Fruit fly (Drosophila melanogaster): Measurements from ENCODE around the gene CG12541.

CG12541 gene

dm6 chrX:7034892-7035291 lies 31.0 kb downstream of the CG12541 start:
- no peak for TF ChIP-seq CG8478 (optimal IDR thresholded peaks at IDR 0.05)
- TF ChIP-seq CTCF (optimal IDR thresholded peaks at IDR 0.05): no peak

DNA sequence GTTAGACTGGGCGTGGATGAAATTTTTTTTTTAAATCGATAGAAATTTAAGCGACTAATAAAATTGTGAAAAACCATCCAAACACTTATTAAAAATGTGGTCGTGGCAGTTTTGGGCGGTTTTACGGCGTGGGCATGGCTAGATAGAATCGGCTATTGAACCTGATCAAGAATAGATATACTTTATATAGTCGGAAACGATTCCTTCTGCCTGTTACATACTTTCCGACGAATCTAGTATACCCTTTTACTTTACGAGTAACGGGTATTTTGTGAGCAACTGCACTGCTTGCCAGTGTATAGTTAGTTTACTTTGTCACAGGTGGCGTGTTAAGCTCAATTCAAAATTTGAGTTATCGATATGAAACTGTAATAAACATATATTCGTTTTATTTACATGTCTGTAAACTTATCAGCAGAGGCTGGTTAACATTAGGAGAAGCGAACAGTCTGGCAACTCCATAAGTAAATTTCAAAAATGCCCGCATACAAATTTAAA lies 50.9 kb downstream of the CG12541 start:
- TF ChIP-seq CG8478 (optimal IDR thresholded peaks at IDR 0.05) (no peak), CTCF (optimal IDR thresholded peaks at IDR 0.05) (peak; percentile 93 to 94)

DNA sequence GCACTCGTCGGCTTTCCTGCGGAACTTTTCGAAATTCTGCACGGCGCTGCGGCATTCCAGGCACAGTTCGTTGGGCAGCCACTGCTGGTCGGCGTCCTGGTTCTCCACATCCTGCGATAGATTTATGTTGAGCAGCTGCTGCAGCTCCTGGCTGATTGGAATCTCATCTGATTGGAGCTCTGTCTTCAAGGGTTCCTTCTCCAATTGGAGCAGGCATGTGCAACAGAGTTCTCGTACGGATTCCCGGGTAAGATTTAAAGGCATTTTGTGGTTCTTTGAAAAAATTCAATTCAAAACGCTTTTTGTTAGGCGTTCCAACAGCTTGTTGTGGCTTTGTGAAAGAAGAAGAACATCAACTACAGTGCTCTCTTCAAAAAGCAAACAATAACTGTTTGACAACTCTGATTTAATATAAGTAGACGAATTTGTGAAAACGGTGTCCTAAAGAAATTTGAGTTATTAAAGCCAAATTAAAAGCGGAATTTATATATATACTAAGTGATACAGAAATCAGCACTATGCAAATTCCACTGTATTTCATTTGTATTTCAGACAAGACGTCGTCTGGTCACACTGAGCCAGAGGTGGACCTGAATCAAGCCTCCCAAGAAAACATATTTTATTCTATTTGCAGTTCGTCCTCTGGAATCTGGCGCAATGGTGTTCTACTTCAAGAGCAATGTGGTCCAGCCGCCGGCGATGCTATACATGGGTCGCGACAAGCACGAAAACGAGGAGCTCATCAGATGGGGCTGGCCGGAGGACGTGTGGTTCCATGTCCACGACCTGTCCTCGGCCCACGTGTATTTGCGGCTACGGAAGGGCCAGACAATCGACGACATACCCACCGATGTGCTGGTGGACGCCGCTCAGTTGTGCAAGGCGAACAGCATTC lies 52.3 kb downstream of the CG12541 start, which contains the start of the genes CG3032 and CG4593:
TSS of gene CG3032 (minus strand) at position 562 of the 895 bp plus-strand sequence.
TSS of gene CG4593 (plus strand) at position 568 of the 895 bp plus-strand sequence.
- TF ChIP-seq CTCF (optimal IDR thresholded peaks at IDR 0.05): no peak

- TF ChIP-seq CG8478 (optimal IDR thresholded peaks at IDR 0.05): no peak
- no peak for TF ChIP-seq CTCF (optimal IDR thresholded peaks at IDR 0.05)
Observed at dm6 chrX:7011063-7011743, 54.6 kb downstream of the CG12541 start, which contains the start of the genes cm, sloth1 and sloth2. Gene cm (minus strand): TSS chrX:7011145. Gene sloth1 (plus strand): TSS chrX:7011357. Gene sloth2 (plus strand): TSS chrX:7011357.

dm6 chrX:7008102-7009087 lies 57.5 kb downstream of the CG12541 start:
- no peak for TF ChIP-seq CTCF (optimal IDR thresholded peaks at IDR 0.05)
- no peak for TF ChIP-seq CG8478 (optimal IDR thresholded peaks at IDR 0.05)

dm6 chrX:7007693-7008092 lies 58.2 kb downstream of the CG12541 start:
- TF ChIP-seq CTCF (optimal IDR thresholded peaks at IDR 0.05) (no peak), CG8478 (optimal IDR thresholded peaks at IDR 0.05) (no peak)

dm6 chrX:7005444-7005843 lies 60.4 kb downstream of the CG12541 start:
- TF ChIP-seq CG8478 (optimal IDR thresholded peaks at IDR 0.05): no peak
- TF ChIP-seq CTCF (optimal IDR thresholded peaks at IDR 0.05): peak; percentile 60 to 72

DNA sequence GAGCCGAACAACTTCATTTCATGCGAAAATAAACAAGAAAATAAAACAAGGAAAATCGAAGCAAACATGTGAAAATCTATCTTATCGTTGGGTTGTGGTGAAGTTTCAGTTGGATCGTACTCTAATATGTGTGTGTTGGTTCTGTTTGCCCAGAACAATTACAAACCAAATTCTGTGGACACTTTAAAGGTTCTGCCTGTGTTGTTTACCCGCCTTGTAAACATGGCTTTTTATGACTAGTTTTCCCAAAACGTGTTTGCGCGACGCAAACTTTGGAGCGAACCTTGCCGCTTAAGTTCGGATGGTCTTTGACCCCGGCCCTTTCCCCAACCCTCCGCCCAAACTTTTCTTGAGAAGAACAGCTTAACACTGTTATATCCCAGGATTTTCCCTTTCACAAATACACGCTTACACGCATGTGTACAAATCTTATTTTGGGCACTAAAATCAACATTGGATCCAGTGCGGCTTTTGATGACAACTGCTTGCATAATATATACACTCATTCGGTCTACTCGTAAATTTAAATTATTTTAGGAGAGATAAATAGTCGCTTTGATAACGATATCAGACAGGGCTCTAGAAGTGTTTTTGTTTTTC lies 61.7 kb downstream of the CG12541 start:
- TF ChIP-seq CG8478 (optimal IDR thresholded peaks at IDR 0.05) (no peak), CTCF (optimal IDR thresholded peaks at IDR 0.05) (no peak)

DNA sequence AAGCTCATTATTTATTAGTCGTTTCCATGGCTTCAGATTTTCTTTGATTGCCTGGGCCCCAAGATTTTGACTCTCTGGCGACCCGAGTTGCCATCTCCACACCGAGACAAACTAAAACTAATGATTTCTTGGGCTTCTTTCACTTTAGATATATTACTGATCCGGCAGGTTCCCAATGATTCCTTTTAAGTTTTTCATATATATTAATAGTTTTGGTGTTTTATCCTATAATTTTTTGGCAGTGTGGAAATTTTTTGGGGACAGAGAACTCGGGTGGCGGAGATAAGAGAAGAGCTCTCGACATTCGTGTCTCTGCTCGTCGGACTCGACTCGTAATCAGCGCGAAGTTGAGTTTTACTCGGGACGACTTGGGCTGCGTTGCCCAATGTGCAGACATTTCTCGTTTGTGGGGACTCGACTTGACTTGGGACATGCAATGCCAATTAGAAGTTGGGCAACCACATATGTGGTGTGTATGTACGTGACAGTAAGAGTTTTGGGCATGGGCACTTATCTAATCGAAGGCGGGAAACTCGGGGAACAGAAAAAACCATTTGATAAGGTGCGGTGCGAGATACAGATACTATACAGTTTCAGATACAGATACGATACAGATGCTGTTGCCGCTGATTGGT lies 64.6 kb downstream of the CG12541 start:
- TF ChIP-seq CG8478 (optimal IDR thresholded peaks at IDR 0.05) (no peak), CTCF (optimal IDR thresholded peaks at IDR 0.05) (no peak)

DNA sequence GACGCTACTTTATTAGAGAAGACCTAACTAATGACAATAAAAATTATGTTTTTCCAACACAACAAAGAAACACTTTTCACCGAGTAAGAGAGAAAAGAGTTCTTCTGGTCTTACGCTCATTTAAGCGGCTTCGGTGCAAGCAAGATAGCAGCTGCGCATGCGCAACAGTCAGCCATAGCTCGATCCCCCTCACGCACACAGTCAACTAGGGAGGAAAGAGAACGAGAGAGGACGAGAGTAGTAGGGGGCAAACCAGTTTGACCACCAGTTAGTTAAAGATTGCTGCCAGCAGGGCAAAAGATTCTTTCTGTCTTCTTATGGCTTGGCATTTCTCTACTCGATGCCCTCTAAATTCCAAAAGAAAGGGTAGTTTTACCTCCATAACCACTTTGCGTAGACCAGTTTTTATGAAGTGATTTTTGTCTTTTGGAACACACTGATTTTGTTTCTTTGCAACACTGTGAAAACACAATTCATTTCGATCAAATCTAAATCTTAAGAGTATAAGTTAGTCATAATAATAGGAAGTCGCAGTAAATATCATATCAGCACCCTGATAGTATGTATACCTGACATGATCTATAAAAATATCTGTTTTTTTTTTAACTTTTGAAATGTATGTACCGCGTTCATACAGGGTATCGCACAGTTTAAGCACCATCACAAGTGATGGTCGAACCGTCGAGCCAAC lies 65.3 kb downstream of the CG12541 start:
- TF ChIP-seq CG8478 (optimal IDR thresholded peaks at IDR 0.05): no peak
- TF ChIP-seq CTCF (optimal IDR thresholded peaks at IDR 0.05): no peak

DNA sequence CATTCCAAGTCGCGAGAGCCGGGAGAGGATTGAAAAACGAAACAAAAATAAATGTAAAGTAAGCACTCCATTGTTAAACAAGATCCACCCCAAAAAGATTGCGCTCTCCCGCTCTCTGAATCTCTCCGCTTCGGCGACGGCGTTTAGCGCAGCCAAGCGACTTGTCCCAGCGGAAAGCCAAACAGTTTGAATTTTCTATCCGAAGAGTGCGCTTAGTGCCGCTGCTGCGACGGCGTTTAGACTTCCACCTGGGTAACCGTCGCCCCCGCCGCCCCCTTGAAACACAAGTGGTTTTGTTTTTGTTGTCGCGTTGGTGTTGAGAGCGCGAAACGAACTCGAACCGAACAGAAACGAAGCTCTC lies 67.4 kb downstream of the CG12541 start, which contains the start of gene Inx2:
TSS of gene Inx2 (plus strand) at position 181 of the 361 bp plus-strand sequence.
- no peak for TF ChIP-seq CTCF (optimal IDR thresholded peaks at IDR 0.05)
- no peak for TF ChIP-seq CG8478 (optimal IDR thresholded peaks at IDR 0.05)

DNA sequence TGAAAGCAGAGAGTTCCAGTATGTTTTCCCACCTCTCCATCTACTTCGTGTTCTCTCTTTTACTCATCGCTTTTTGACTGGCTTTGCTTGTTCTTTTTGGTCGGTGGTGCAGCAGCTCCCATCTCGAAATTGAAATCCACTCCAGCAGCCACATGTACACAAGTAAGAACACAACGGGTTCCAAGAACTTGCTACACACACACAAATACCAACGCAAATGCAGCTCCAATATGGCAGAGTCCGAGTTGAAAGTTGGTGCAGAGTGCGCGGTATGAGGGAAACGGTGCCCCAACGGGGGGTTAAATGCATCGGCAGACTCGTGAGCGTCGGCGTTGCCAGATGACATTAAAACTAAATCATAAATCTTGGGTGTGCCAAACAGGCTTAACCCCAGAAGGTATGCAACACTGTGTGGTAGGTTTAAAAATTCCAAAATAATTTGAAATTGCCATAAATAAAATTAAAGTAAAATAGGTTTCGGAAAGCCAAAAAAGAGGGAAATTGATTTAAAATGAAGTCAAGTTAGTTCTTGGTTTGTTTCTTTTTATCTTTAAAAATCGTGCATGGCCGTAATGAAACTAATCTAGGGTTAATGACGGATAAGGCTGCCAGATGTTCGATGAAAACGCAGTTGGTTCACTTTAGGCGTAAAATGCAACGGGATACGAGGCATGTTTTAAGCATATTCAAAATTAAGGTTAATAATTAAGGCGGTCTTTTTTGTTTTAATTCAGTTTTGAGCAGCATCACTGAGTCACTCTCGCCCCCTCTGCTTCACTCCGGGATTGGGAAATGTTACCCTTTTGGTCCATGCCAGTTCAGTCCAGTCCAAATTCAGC lies 68.0 kb downstream of the CG12541 start:
- TF ChIP-seq CG8478 (optimal IDR thresholded peaks at IDR 0.05) (no peak), CTCF (optimal IDR thresholded peaks at IDR 0.05) (no peak)

All from S2 (cell line).